Fruit fly (Drosophila melanogaster): Measurements from ENCODE around the gene CG10428.

The CG10428 gene

dm6 chr2L:18974063-18974779 is 25.5 kb downstream of the CG10428 start, which contains the start of the genes L2HGDH and CG10431 (continued):
- TF ChIP-seq Dbx (GFP tag; IDR thresholded peaks at IDR 0.05) (0 out of 3 replicates have a peak, but pooled peaks have one; percentile 27), jigr1 (GFP tag; IDR thresholded peaks at IDR 0.05) (no peak), dati (GFP tag; IDR thresholded peaks at IDR 0.05) (no peak), crp (GFP tag; optimal IDR thresholded peaks at IDR 0.05) (peak; percentile 71 to 97), kni (GFP tag; optimal IDR thresholded peaks at IDR 0.05) (no peak), tap (tag; optimal IDR thresholded peaks at IDR 0.05) (peak; percentile 38), Fer3 (tag; optimal IDR thresholded peaks at IDR 0.05) (peak; percentile 11), Xbp1 (GFP tag; optimal IDR thresholded peaks at IDR 0.05) (peak; percentile 68), chif (GFP tag; optimal IDR thresholded peaks at IDR 0.05) (peak in 1 of 2 experiments; percentile 31), ttk (GFP tag; IDR thresholded peaks at IDR 0.05) (no peak; the same call in 1 of the 2 replicates), wdn (GFP tag; IDR thresholded peaks at IDR 0.05) (0 out of 2 replicates have a peak, but pooled peaks have one; percentile 4), crol (GFP tag; IDR thresholded peaks at IDR 0.05) (peak; percentile 99), CG2202 (tag; optimal IDR thresholded peaks at IDR 0.05) (peak; percentile 4), Hsf (GFP tag; optimal IDR thresholded peaks at IDR 0.05) (peak; percentile 59), CG10565 (GFP tag; optimal IDR thresholded peaks at IDR 0.05) (no peak), luna (GFP tag; optimal IDR thresholded peaks at IDR 0.05) (no peak), gcm2 (GFP tag; optimal IDR thresholded peaks at IDR 0.05) (no peak), Drgx (GFP tag; IDR thresholded peaks at IDR 0.05) (0 out of 2 replicates have a peak, but pooled peaks have one; percentile 11), CG9797 (GFP tag; optimal IDR thresholded peaks at IDR 0.05) (peak; percentile 65), Lim3 (GFP tag; IDR thresholded peaks at IDR 0.05) (no peak), sr (GFP tag; IDR thresholded peaks at IDR 0.05) (no peak), CG17328 (GFP tag; IDR thresholded peaks at IDR 0.05) (no peak), tup (GFP tag; optimal IDR thresholded peaks at IDR 0.05) (peak; percentile 30), nerfin-1 (tag; optimal IDR thresholded peaks at IDR 0.05) (peak; percentile 45), CG10979 (tag; optimal IDR thresholded peaks at IDR 0.05) (peak; percentile 56), CG12236 (GFP tag; optimal IDR thresholded peaks at IDR 0.05) (no peak), nmo (GFP tag; optimal IDR thresholded peaks at IDR 0.05) (peak; percentile 78), nom (GFP tag; optimal IDR thresholded peaks at IDR 0.05) (peak; percentile 30), CTCF (GFP tag; optimal IDR thresholded peaks at IDR 0.05) (no peak), CG9817 (tag; optimal IDR thresholded peaks at IDR 0.05) (peak; percentile 34), tx (GFP tag; optimal IDR thresholded peaks at IDR 0.05) (peak; percentile 1), CG6813 (GFP tag; optimal IDR thresholded peaks at IDR 0.05) (peak; percentile 41), pho (GFP tag; optimal IDR thresholded peaks at IDR 0.05) (peak; percentile 10), toy (GFP tag; IDR thresholded peaks at IDR 0.05) (no peak), Dip2 (GFP tag; IDR thresholded peaks at IDR 0.05) (no peak), CG8359 (GFP tag; optimal IDR thresholded peaks at IDR 0.05; ENCODE audit: borderline replicate concordance) (peak; percentile 20), Eip74EF (GFP tag; optimal IDR thresholded peaks at IDR 0.05) (peak in 1 of 2 experiments; percentile 3), amos (GFP tag; IDR thresholded peaks at IDR 0.05; ENCODE audit: partially characterized antibody) (peak; percentile 37; the same call in 1 of the 2 replicates), CG5953 (GFP tag; IDR thresholded peaks at IDR 0.05) (0 out of 2 replicates have a peak, but pooled peaks have one; percentile 11), Camta (GFP tag; optimal IDR thresholded peaks at IDR 0.05) (no peak), Hand (GFP tag; optimal IDR thresholded peaks at IDR 0.05) (peak; percentile 48), CG9215 (GFP tag; IDR thresholded peaks at IDR 0.05) (peak; percentile 8; the same call in 1 of the 2 replicates), Ets97D (GFP tag; optimal IDR thresholded peaks at IDR 0.05) (peak; percentile 41), unc-4 (GFP tag; IDR thresholded peaks at IDR 0.05; ENCODE audit: partially characterized antibody) (0 out of 2 replicates have a peak, but pooled peaks have one; percentile 17), p53 (GFP tag; optimal IDR thresholded peaks at IDR 0.05) (no peak), CkIIα-i1 (GFP tag; IDR thresholded peaks at IDR 0.05) (no peak), otp (GFP tag; IDR thresholded peaks at IDR 0.05) (peak; percentile 89), CG14965 (GFP tag; optimal IDR thresholded peaks at IDR 0.05; ENCODE audit: borderline replicate concordance) (no peak), dimm (GFP tag; IDR thresholded peaks at IDR 0.05) (no peak)
